Worm (Caenorhabditis elegans) whole organism, late embryonic: ENCODE results near the gene srbc-7.

Source experiments
- ama-1 ChIP-seq: fragments of 150-350 bp; optimal IDR thresholded peaks from 2 replicates; lab custom pipeline; 2014
- ceh-19 ChIP-seq: fragments of 200-800 bp; sonication (Bioruptor generic); optimal IDR thresholded peaks from 2 replicates; lab custom pipeline; 2018; ENCODE audit warnings: mild to moderate bottlenecking, missing genetic modification characterization, missing compliant biosample characterization
- ceh-31 ChIP-seq: sonication (generic microtip); optimal IDR thresholded peaks from 2 replicates; lab custom pipeline; 2016; ENCODE audit warnings: missing genetic modification characterization, missing compliant biosample characterization
- fkh-10 ChIP-seq: fragments of 150-350 bp; optimal IDR thresholded peaks from 2 replicates; lab custom pipeline; 2014; ENCODE audit warnings: missing biosample characterization, missing genetic modification reagents, missing genetic modification characterization
- lin-11 ChIP-seq: fragments of 200-800 bp; sonication (Bioruptor generic); optimal IDR thresholded peaks from 2 replicates; lab custom pipeline; 2018; ENCODE audit warnings: mild to moderate bottlenecking, missing genetic modification characterization, missing compliant biosample characterization
- pax-1 ChIP-seq: fragments of 150-350 bp; optimal IDR thresholded peaks from 2 replicates; lab custom pipeline; 2014; ENCODE audit warnings: missing biosample characterization, missing genetic modification characterization
- rnt-1 ChIP-seq: sonication (generic microtip); optimal IDR thresholded peaks from 2 replicates; lab custom pipeline; 2016; ENCODE audit warnings: missing genetic modification characterization, missing compliant biosample characterization

ce11 chrV:7485000-7485399 lies 2.4 kb downstream of the srbc-7 start, which contains the start of gene srbc-8:
- TF ChIP-seq ceh-31 (tag; lab: Kevin White, UChicago) (no peak), rnt-1 (tag; lab: Kevin White, UChicago) (no peak), ceh-19 (GFP tag; lab: Kevin White, UChicago) (no peak), fkh-10 (GFP tag; lab: Kevin White, UChicago) (no peak), ama-1 (no peak), lin-11 (no peak), pax-1 (tag; lab: Kevin White, UChicago) (no peak)
